Worm (Caenorhabditis elegans) whole organism, L4/young adult: ENCODE measurements around the gene oac-24.
"Not testable (repeated sequence)": the region's sequence is repeated elsewhere in the genome, so short reads cannot be mapped to it uniquely, and the experiment has no call there.

Experiments used
- W03F9.2 ChIP-seq: fragments of 150-350 bp; optimal IDR thresholded peaks from 2 replicates; lab custom pipeline; 2014; ENCODE audit warnings: missing biosample characterization, missing genetic modification characterization
- dao-5 ChIP-seq: sonication (generic microtip); optimal IDR thresholded peaks from 2 replicates; lab custom pipeline; 2016; ENCODE audit warnings: missing genotype, missing genetic modification characterization, moderate library complexity, missing compliant biosample characterization
- him-1 ChIP-seq: sonication (generic microtip); optimal IDR thresholded peaks from 2 replicates; lab custom pipeline; 2016; ENCODE audit warnings: missing genotype, missing genetic modification reagents, missing genetic modification characterization, missing compliant biosample characterization

Gene oac-24

ce11 chrV:4734608-4735007 lies 24.0 kb downstream of the oac-24 start:
- TF ChIP-seq him-1 (tag; lab: Kevin White, UChicago), result no peak

- TF ChIP-seq him-1 (tag; lab: Kevin White, UChicago), result no peak
- no peak for TF ChIP-seq dao-5 (tag; lab: Kevin White, UChicago)
- no peak for TF ChIP-seq W03F9.2
Observed at ce11 chrV:4737727-4738126, 27.2 kb downstream of the oac-24 start, which contains the start of gene F39G3.2. Gene F39G3.2, plus strand, starts transcription at chrV:4737831.

DNA sequence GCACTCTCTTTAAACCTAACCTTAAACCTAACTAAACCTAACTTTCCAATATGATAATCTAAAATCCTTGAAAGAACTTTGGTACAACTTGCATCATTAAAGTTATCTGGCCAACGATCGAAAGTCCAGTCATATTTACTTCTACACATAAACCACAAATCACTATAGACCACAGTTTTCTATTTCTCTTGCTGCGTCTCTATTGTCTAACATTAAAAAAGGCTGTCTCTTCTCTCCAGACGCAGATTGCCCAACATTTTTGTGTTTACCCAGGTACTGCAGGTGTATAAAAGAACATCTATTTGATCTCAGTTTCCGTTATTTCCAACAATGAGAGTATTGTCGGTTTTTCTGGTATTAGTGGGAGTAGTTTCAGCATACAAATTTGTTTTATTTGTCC lies 31.6 kb downstream of the oac-24 start, which contains the start of gene ugt-61:
TSS of gene ugt-61 (plus strand) at position 233 of the 400 bp plus-strand sequence.
- TF ChIP-seq him-1 (tag; lab: Kevin White, UChicago) (no peak), W03F9.2 (no peak), dao-5 (tag; lab: Kevin White, UChicago) (no peak)

- no peak for TF ChIP-seq W03F9.2
- TF ChIP-seq dao-5 (tag; lab: Kevin White, UChicago), result no peak
- no peak for TF ChIP-seq him-1 (tag; lab: Kevin White, UChicago)
Observed at ce11 chrV:4745269-4745668, 34.7 kb downstream of the oac-24 start, which contains the start of gene C18G1.7. Gene C18G1.7, plus strand, starts transcription at chrV:4745569.

ce11 chrV:4750294-4750693 lies 39.7 kb downstream of the oac-24 start, which contains the start of gene C18G1.6:
Gene C18G1.6, plus strand, starts transcription at chrV:4750594.
- TF ChIP-seq W03F9.2 (no peak), him-1 (tag; lab: Kevin White, UChicago) (no peak), dao-5 (tag; lab: Kevin White, UChicago) (no peak)

ce11 chrV:4754123-4754522 lies 43.6 kb downstream of the oac-24 start, which contains the start of gene hil-4:
Gene hil-4, plus strand, starts transcription at chrV:4754313.
- TF ChIP-seq him-1 (tag; lab: Kevin White, UChicago), result no peak
- no peak for TF ChIP-seq W03F9.2
- no peak for TF ChIP-seq dao-5 (tag; lab: Kevin White, UChicago)

DNA sequence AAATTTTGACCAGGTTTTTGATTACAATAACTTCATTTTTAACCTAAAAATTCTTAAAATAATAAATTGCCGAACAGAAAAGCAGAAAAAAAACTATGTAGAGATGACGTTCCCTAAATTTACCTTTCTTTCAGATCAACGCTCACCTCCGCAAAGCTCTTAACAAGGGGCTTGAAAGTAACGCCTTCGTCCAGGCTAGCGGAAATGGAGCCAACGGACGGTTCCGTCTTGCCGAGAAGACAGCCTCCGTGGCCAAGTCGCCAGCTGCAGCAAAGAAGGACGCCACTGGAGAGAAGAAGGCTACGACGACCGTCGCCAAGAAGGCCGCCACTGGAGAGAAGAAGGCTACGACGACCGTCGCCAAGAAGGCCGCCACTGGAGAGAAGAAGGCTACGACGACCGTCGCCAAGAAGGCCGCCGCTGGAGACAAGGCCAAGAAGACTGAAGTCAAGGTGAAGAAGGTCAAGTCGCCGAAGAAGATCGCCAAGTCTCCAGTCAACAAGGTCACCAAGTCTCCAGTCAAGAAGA lies 44.2 kb downstream of the oac-24 start:
- TF ChIP-seq W03F9.2 (no peak), him-1 (tag; lab: Kevin White, UChicago) (no peak), dao-5 (tag; lab: Kevin White, UChicago) (no peak)

ce11 chrV:4755308-4756029 lies 44.9 kb downstream of the oac-24 start, which contains the start of gene pgl-3:
Gene pgl-3, plus strand, starts transcription at chrV:4755979.
- TF ChIP-seq dao-5 (tag; lab: Kevin White, UChicago), result no peak
- no peak for TF ChIP-seq him-1 (tag; lab: Kevin White, UChicago)
- TF ChIP-seq W03F9.2, result no peak

- TF ChIP-seq him-1 (tag; lab: Kevin White, UChicago) (no peak), W03F9.2 (no peak)
Observed at ce11 chrV:4758019-4758418, 47.5 kb downstream of the oac-24 start.

- TF ChIP-seq W03F9.2 (no peak), him-1 (tag; lab: Kevin White, UChicago) (no peak), dao-5 (tag; lab: Kevin White, UChicago) (no peak)
Observed at ce11 chrV:4758540-4758939, 48.0 kb downstream of the oac-24 start.

ce11 chrV:4760674-4761073 lies 50.1 kb downstream of the oac-24 start, which contains the start of gene bgnt-1.4:
Gene bgnt-1.4, plus strand, starts transcription at chrV:4760974.
- not testable (repeated sequence) for TF ChIP-seq dao-5 (tag; lab: Kevin White, UChicago); him-1 (tag; lab: Kevin White, UChicago); W03F9.2
